Worm (Caenorhabditis elegans): Measurements from ENCODE around the gene F22F7.11.

- TF ChIP-seq tab-1 (GFP tag; IDR thresholded peaks at IDR 0.05) (no peak), med-1 (GFP tag; optimal IDR thresholded peaks at IDR 0.05; ENCODE audit: insufficient read depth) (no peak), T22C8.4 (GFP tag; IDR thresholded peaks at IDR 0.05) (no peak)
These were observed at the start of gene F22F7.11 for ce11 chrV:2119529-2119928.

All from whole organism, midembryonic.